1 fruit fly cellular context compared by ENCODE assay signal in the genomic region with DNA sequence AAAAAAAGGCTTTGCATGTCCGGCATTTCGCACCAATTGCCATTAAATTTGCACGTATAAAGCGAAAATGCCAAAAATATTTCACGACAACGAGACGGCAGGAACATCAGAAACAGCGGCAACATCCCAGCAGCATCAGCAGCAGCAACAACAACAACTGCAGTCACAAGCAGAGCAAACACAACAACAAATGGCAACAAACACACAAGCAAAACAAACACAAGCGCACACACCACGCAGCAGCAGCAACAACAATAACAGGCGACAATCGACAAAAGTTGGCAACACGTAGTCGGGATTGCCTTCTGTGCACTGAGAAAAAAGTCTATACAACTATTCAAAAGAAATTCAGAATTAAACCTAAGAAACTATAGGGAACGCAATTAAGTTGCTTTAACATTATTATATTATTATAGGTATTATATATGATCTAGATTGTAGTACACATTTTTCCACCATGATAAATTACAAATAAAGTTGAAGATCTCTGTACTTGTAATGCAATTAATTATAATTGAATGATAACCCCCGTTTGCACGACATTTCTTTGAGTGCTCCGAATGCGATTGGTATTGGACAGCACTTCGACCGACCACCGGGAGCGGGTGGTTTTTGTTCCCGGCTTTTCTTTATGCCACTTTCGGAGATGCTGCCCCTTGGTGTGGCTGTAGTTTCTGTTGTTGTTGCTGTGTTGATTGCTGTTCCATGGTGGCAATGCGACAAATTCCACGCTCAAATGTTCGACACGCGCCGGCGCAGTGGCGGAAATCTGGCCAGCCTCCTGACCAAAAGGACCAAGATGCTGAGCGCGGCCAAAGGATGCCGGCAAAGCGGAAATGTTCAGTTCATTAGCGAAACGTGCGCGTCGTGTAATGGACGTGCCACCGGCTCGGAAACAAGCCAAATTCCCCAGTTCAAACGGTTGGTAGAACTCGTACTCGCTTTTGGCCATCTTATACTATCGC.
A peak's percentile ranks its signal among the peaks of the same experiment; 100 is the strongest.
TF ChIP-seq lines count a peak whose summit lies in the region.

A gene (plus strand): TSS at position 848 of the 965 bp plus-strand sequence.

TF ChIP-seq in whole organism, embryonic, 481 proteins besides CTCF, POLR2A, EP300 and RAD21 (continued from another document and continues in another):
- peak; percentile 23 for TF ChIP-seq oc (tag; optimal IDR thresholded peaks at IDR 0.05; lab: Kevin White, UChicago)
- TF ChIP-seq CG1792 (GFP tag; optimal IDR thresholded peaks at IDR 0.05; lab: Kevin White, UChicago), result no peak
- TF ChIP-seq Xbp1 (GFP tag; optimal IDR thresholded peaks at IDR 0.05; lab: Kevin White, UChicago), result peak; percentile 30
- no peak for TF ChIP-seq C15 (GFP tag; IDR thresholded peaks at IDR 0.05; lab: Robert Waterston, UW)
- TF ChIP-seq zf30C (GFP tag; optimal IDR thresholded peaks at IDR 0.05; lab: Kevin White, UChicago), result peak; percentile 46
- no peak for TF ChIP-seq usp (GFP tag; optimal IDR thresholded peaks at IDR 0.05; lab: Kevin White, UChicago)
- no peak for TF ChIP-seq YL-1 (GFP tag; optimal IDR thresholded peaks at IDR 0.05; lab: Kevin White, UChicago)
- TF ChIP-seq CG3163 (GFP tag; optimal IDR thresholded peaks at IDR 0.05; lab: Kevin White, UChicago), result no peak
- TF ChIP-seq chif (GFP tag; optimal IDR thresholded peaks at IDR 0.05; lab: Kevin White, UChicago), result no peak
- TF ChIP-seq sr (GFP tag; IDR thresholded peaks at IDR 0.05; lab: Robert Waterston, UW), result no peak
- no peak for TF ChIP-seq CG1832 (GFP tag; optimal IDR thresholded peaks at IDR 0.05; lab: Kevin White, UChicago)
- no peak for TF ChIP-seq salm (tag; optimal IDR thresholded peaks at IDR 0.05; lab: Kevin White, UChicago)
- TF ChIP-seq CG13123 (GFP tag; optimal IDR thresholded peaks at IDR 0.05; lab: Kevin White, UChicago), result no peak
- TF ChIP-seq so (GFP tag; IDR thresholded peaks at IDR 0.05; lab: Robert Waterston, UW), result peak; percentile 43; the same call in 1 of the 3 replicates
- TF ChIP-seq rib (GFP tag; IDR thresholded peaks at IDR 0.05; lab: Robert Waterston, UW), result no peak
- TF ChIP-seq hbn (GFP tag; IDR thresholded peaks at IDR 0.05; lab: Robert Waterston, UW; ENCODE audit: partially characterized antibody), result no peak
- no peak for TF ChIP-seq mam (GFP tag; optimal IDR thresholded peaks at IDR 0.05; lab: Kevin White, UChicago)
- TF ChIP-seq croc (GFP tag; conservative IDR thresholded peaks at IDR 0.05; lab: Robert Waterston, UW), result no peak
- peak; percentile 38 for TF ChIP-seq CG4328 (GFP tag; optimal IDR thresholded peaks at IDR 0.05; lab: Kevin White, UChicago)
- TF ChIP-seq CG17829 (tag; optimal IDR thresholded peaks at IDR 0.05; lab: Kevin White, UChicago), result peak; percentile 62
- no peak for TF ChIP-seq da (GFP tag; optimal IDR thresholded peaks at IDR 0.05; lab: Kevin White, UChicago)
- TF ChIP-seq grn (GFP tag; optimal IDR thresholded peaks at IDR 0.05; lab: Kevin White, UChicago), result no peak
- TF ChIP-seq dysf (GFP tag; IDR thresholded peaks at IDR 0.05; lab: Robert Waterston, UW), result peak; percentile 55; the same call in 2 of the 3 replicates
- TF ChIP-seq Ets65A (GFP tag; lab: Kevin White, UChicago), result no peak
- TF ChIP-seq CG8765 (GFP tag; IDR thresholded peaks at IDR 0.05; lab: Robert Waterston, UW), result no peak
- TF ChIP-seq CG12219 (GFP tag; optimal IDR thresholded peaks at IDR 0.05; lab: Kevin White, UChicago), result peak; percentile 12
- TF ChIP-seq CG34422 (GFP tag; IDR thresholded peaks at IDR 0.05; lab: Robert Waterston, UW), result no peak
- no peak for TF ChIP-seq CG16813 (GFP tag; IDR thresholded peaks at IDR 0.05; lab: Robert Waterston, UW; ENCODE audit: partially characterized antibody)
- TF ChIP-seq sens (GFP tag; lab: Kevin White, UChicago), result no peak
- no peak for TF ChIP-seq Mrtf (GFP tag; IDR thresholded peaks at IDR 0.05; lab: Robert Waterston, UW)
- TF ChIP-seq dan (GFP tag; IDR thresholded peaks at IDR 0.05; lab: Robert Waterston, UW), result no peak
- no peak for TF ChIP-seq CG31365 (tag; optimal IDR thresholded peaks at IDR 0.05; lab: Kevin White, UChicago)
- TF ChIP-seq CG4707 (GFP tag; optimal IDR thresholded peaks at IDR 0.05; lab: Kevin White, UChicago), result no peak
- TF ChIP-seq CG3847 (GFP tag; IDR thresholded peaks at IDR 0.05; lab: Robert Waterston, UW), result peak; percentile 40; the same call in 1 of the 2 replicates
- TF ChIP-seq NC2β (GFP tag; optimal IDR thresholded peaks at IDR 0.05; lab: Kevin White, UChicago), result no peak
- no peak for TF ChIP-seq sob (GFP tag; IDR thresholded peaks at IDR 0.05; lab: Robert Waterston, UW)
- peak; percentile 33 for TF ChIP-seq CG6854 (GFP tag; optimal IDR thresholded peaks at IDR 0.05; lab: Kevin White, UChicago)
- TF ChIP-seq row (GFP tag; IDR thresholded peaks at IDR 0.05; lab: Robert Waterston, UW), result peak; percentile 75
- no peak for TF ChIP-seq pan (optimal IDR thresholded peaks at IDR 0.05; lab: Kevin White, UChicago)
- TF ChIP-seq pan (GFP tag; optimal IDR thresholded peaks at IDR 0.05 in 1 of 2, IDR thresholded peaks at IDR 0.05 in 1 of 2), result no peak
- no peak for TF ChIP-seq wdn (GFP tag; IDR thresholded peaks at IDR 0.05; lab: Robert Waterston, UW)
- 0 out of 2 replicates have a peak, but pooled peaks have one; percentile 10 for TF ChIP-seq CG4730 (GFP tag; IDR thresholded peaks at IDR 0.05; lab: Robert Waterston, UW)
- no peak for TF ChIP-seq CG18011 (GFP tag; optimal IDR thresholded peaks at IDR 0.05; lab: Kevin White, UChicago)
- TF ChIP-seq Bdp1 (GFP tag; optimal IDR thresholded peaks at IDR 0.05; lab: Kevin White, UChicago), result no peak
- no peak for TF ChIP-seq tup (GFP tag; optimal IDR thresholded peaks at IDR 0.05; lab: Kevin White, UChicago)
- TF ChIP-seq B-H1 (GFP tag; IDR thresholded peaks at IDR 0.05; lab: Robert Waterston, UW), result no peak
- TF ChIP-seq Mad (GFP tag; optimal IDR thresholded peaks at IDR 0.05; lab: Kevin White, UChicago), result no peak
- no peak for TF ChIP-seq Sin3A (optimal IDR thresholded peaks at IDR 0.05; lab: Kevin White, UChicago)
- peak; percentile 58 for TF ChIP-seq bcd (GFP tag; optimal IDR thresholded peaks at IDR 0.05; lab: Kevin White, UChicago)
- TF ChIP-seq mirr (GFP tag; optimal IDR thresholded peaks at IDR 0.05; lab: Kevin White, UChicago), result no peak
- TF ChIP-seq CG2116 (GFP tag; optimal IDR thresholded peaks at IDR 0.05; lab: Kevin White, UChicago), result peak; percentile 3
- TF ChIP-seq CG2678 (tag; optimal IDR thresholded peaks at IDR 0.05; lab: Kevin White, UChicago), result peak; percentile 85
- peak in 1 of 2 experiments; percentile 29 for TF ChIP-seq dpn (GFP tag; optimal IDR thresholded peaks at IDR 0.05; lab: Kevin White, UChicago)
- no peak for TF ChIP-seq pzg (GFP tag; optimal IDR thresholded peaks at IDR 0.05; lab: Kevin White, UChicago)
- no peak for TF ChIP-seq Side (GFP tag; optimal IDR thresholded peaks at IDR 0.05; lab: Kevin White, UChicago)
- TF ChIP-seq yki (optimal IDR thresholded peaks at IDR 0.05; lab: Kevin White, UChicago), result no peak
- TF ChIP-seq gem (tag; optimal IDR thresholded peaks at IDR 0.05; lab: Kevin White, UChicago), result peak; percentile 81
- no peak for TF ChIP-seq mld (GFP tag; IDR thresholded peaks at IDR 0.05; lab: Robert Waterston, UW; ENCODE audit: partially characterized antibody)
- no peak for TF ChIP-seq slp2 (GFP tag; optimal IDR thresholded peaks at IDR 0.05; lab: Kevin White, UChicago)
- peak; percentile 42 for TF ChIP-seq NfI (GFP tag; optimal IDR thresholded peaks at IDR 0.05; lab: Kevin White, UChicago)
- TF ChIP-seq ap (GFP tag; IDR thresholded peaks at IDR 0.05; lab: Robert Waterston, UW), result no peak
- TF ChIP-seq unpg (GFP tag; optimal IDR thresholded peaks at IDR 0.05; lab: Kevin White, UChicago), result peak; percentile 59
- TF ChIP-seq HHEX (GFP tag; optimal IDR thresholded peaks at IDR 0.05; lab: Kevin White, UChicago), result peak; percentile 63
- TF ChIP-seq CG12769 (tag; optimal IDR thresholded peaks at IDR 0.05; lab: Kevin White, UChicago), result no peak
- TF ChIP-seq Atf6 (GFP tag; IDR thresholded peaks at IDR 0.05; lab: Robert Waterston, UW), result 0 out of 2 replicates have a peak, but pooled peaks have one; percentile 11
- TF ChIP-seq tin (GFP tag; optimal IDR thresholded peaks at IDR 0.05; lab: Kevin White, UChicago), result peak; percentile 15
- TF ChIP-seq ERR (GFP tag; optimal IDR thresholded peaks at IDR 0.05; lab: Kevin White, UChicago), result no peak
- TF ChIP-seq PHDP (tag; optimal IDR thresholded peaks at IDR 0.05; lab: Kevin White, UChicago), result peak; percentile 61
- TF ChIP-seq shn (GFP tag; optimal IDR thresholded peaks at IDR 0.05; lab: Kevin White, UChicago), result no peak
- peak; percentile 18 for TF ChIP-seq CG2875 (GFP tag; optimal IDR thresholded peaks at IDR 0.05; lab: Kevin White, UChicago)
- TF ChIP-seq ab (GFP tag; optimal IDR thresholded peaks at IDR 0.05; lab: Kevin White, UChicago), result no peak
- no peak for TF ChIP-seq Lhr (GFP tag; optimal IDR thresholded peaks at IDR 0.05; lab: Kevin White, UChicago)
- no peak for TF ChIP-seq CG11398 (GFP tag; optimal IDR thresholded peaks at IDR 0.05; lab: Kevin White, UChicago)
- TF ChIP-seq luna (GFP tag; optimal IDR thresholded peaks at IDR 0.05; lab: Kevin White, UChicago), result no peak
- TF ChIP-seq CG6765 (GFP tag; optimal IDR thresholded peaks at IDR 0.05; lab: Kevin White, UChicago), result peak; percentile 51
- TF ChIP-seq CG11247 (GFP tag; IDR thresholded peaks at IDR 0.05; lab: Robert Waterston, UW), result no peak
- TF ChIP-seq disco-r (GFP tag; optimal IDR thresholded peaks at IDR 0.05; lab: Kevin White, UChicago), result no peak
- no peak for TF ChIP-seq Gug (GFP tag; IDR thresholded peaks at IDR 0.05; lab: Robert Waterston, UW)
- TF ChIP-seq zfh2 (GFP tag; optimal IDR thresholded peaks at IDR 0.05; lab: Kevin White, UChicago), result no peak
- no peak for TF ChIP-seq CG10959 (GFP tag; IDR thresholded peaks at IDR 0.05; lab: Robert Waterston, UW)
- TF ChIP-seq crc (GFP tag; optimal IDR thresholded peaks at IDR 0.05; lab: Kevin White, UChicago), result no peak
- TF ChIP-seq CG3407 (GFP tag; optimal IDR thresholded peaks at IDR 0.05; lab: Kevin White, UChicago), result peak; percentile 27
- no peak for TF ChIP-seq fd102C (GFP tag; optimal IDR thresholded peaks at IDR 0.05; lab: Kevin White, UChicago)
- TF ChIP-seq CG18262 (tag; optimal IDR thresholded peaks at IDR 0.05; lab: Kevin White, UChicago), result peak; percentile 68
- peak; percentile 65 for TF ChIP-seq CG9727 (GFP tag; optimal IDR thresholded peaks at IDR 0.05; lab: Kevin White, UChicago)
- TF ChIP-seq Ets97D (GFP tag; optimal IDR thresholded peaks at IDR 0.05; lab: Kevin White, UChicago), result no peak
- TF ChIP-seq toy (GFP tag; IDR thresholded peaks at IDR 0.05; lab: Robert Waterston, UW), result no peak
- TF ChIP-seq fd64A (GFP tag; optimal IDR thresholded peaks at IDR 0.05; lab: Kevin White, UChicago), result no peak
- no peak for TF ChIP-seq CG7987 (GFP tag; optimal IDR thresholded peaks at IDR 0.05; lab: Kevin White, UChicago)
- TF ChIP-seq Sry-β (GFP tag; optimal IDR thresholded peaks at IDR 0.05; lab: Kevin White, UChicago), result no peak
- no peak for TF ChIP-seq MTF-1 (GFP tag; optimal IDR thresholded peaks at IDR 0.05; lab: Kevin White, UChicago; ENCODE audit: borderline replicate concordance)
- no peak for TF ChIP-seq lilli (GFP tag; optimal IDR thresholded peaks at IDR 0.05; lab: Kevin White, UChicago)
- TF ChIP-seq CG7963 (GFP tag; IDR thresholded peaks at IDR 0.05; lab: Robert Waterston, UW; ENCODE audit: partially characterized antibody), result no peak
- no peak for TF ChIP-seq CG14667 (GFP tag; IDR thresholded peaks at IDR 0.05; lab: Robert Waterston, UW)
- no peak for TF ChIP-seq CG6683 (GFP tag; optimal IDR thresholded peaks at IDR 0.05; lab: Kevin White, UChicago)
- no peak for TF ChIP-seq Dbx (GFP tag; IDR thresholded peaks at IDR 0.05; lab: Robert Waterston, UW)
- TF ChIP-seq peb (GFP tag; IDR thresholded peaks at IDR 0.05; lab: Robert Waterston, UW), result no peak
- peak; percentile 47 for TF ChIP-seq ind (GFP tag; optimal IDR thresholded peaks at IDR 0.05; lab: Kevin White, UChicago)
- peak; percentile 66 for TF ChIP-seq CG13424 (tag; optimal IDR thresholded peaks at IDR 0.05; lab: Kevin White, UChicago)
- peak; percentile 57 for TF ChIP-seq CG3281 (GFP tag; optimal IDR thresholded peaks at IDR 0.05; lab: Kevin White, UChicago)
- no peak for TF ChIP-seq Neu2 (GFP tag; optimal IDR thresholded peaks at IDR 0.05; lab: Kevin White, UChicago; ENCODE audit: borderline replicate concordance)
- no peak for TF ChIP-seq prd (optimal IDR thresholded peaks at IDR 0.05; lab: Kevin White, UChicago)
- TF ChIP-seq prd (GFP tag; IDR thresholded peaks at IDR 0.05; lab: Robert Waterston, UW), result peak; percentile 65; the same call in 2 of the 3 replicates
- no peak for TF ChIP-seq Dad (GFP tag; optimal IDR thresholded peaks at IDR 0.05; lab: Kevin White, UChicago)
- no peak for TF ChIP-seq cas (GFP tag; IDR thresholded peaks at IDR 0.05; lab: Robert Waterston, UW)
- peak; percentile 85 for TF ChIP-seq CG18599 (GFP tag; optimal IDR thresholded peaks at IDR 0.05; lab: Kevin White, UChicago)
- no peak for TF ChIP-seq CG11723 (GFP tag; optimal IDR thresholded peaks at IDR 0.05; lab: Kevin White, UChicago)
- TF ChIP-seq bsh (GFP tag; optimal IDR thresholded peaks at IDR 0.05; lab: Kevin White, UChicago), result peak; percentile 42 to 54
- TF ChIP-seq Hmr (GFP tag; optimal IDR thresholded peaks at IDR 0.05; lab: Kevin White, UChicago), result peak; percentile 78
- TF ChIP-seq Camta (GFP tag; optimal IDR thresholded peaks at IDR 0.05; lab: Kevin White, UChicago), result no peak
- TF ChIP-seq knrl (GFP tag; IDR thresholded peaks at IDR 0.05; lab: Robert Waterston, UW; ENCODE audit: partially characterized antibody), result no peak
- TF ChIP-seq ara (GFP tag; IDR thresholded peaks at IDR 0.05; lab: Robert Waterston, UW), result no peak
- peak; percentile 56 for TF ChIP-seq esg (GFP tag; conservative IDR thresholded peaks at IDR 0.05; lab: Robert Waterston, UW)
- TF ChIP-seq slbo (GFP tag; IDR thresholded peaks at IDR 0.05; lab: Robert Waterston, UW), result peak; percentile 53
- TF ChIP-seq her (GFP tag; optimal IDR thresholded peaks at IDR 0.05; lab: Kevin White, UChicago), result no peak
- peak; percentile 9 for TF ChIP-seq corto (GFP tag; optimal IDR thresholded peaks at IDR 0.05; lab: Kevin White, UChicago)
- peak; percentile 31 for TF ChIP-seq CG1529 (GFP tag; optimal IDR thresholded peaks at IDR 0.05; lab: Kevin White, UChicago)
- no peak for TF ChIP-seq CkIIα-i1 (GFP tag; IDR thresholded peaks at IDR 0.05; lab: Robert Waterston, UW)
- TF ChIP-seq CG7928 (GFP tag; optimal IDR thresholded peaks at IDR 0.05; lab: Kevin White, UChicago), result no peak
- TF ChIP-seq crp (GFP tag; optimal IDR thresholded peaks at IDR 0.05; lab: Kevin White, UChicago), result no peak
- no peak for TF ChIP-seq Dref (GFP tag; IDR thresholded peaks at IDR 0.05; lab: Robert Waterston, UW)
- TF ChIP-seq Doc2 (GFP tag; IDR thresholded peaks at IDR 0.05; lab: Robert Waterston, UW), result no peak
- no peak for TF ChIP-seq CG33213 (GFP tag; optimal IDR thresholded peaks at IDR 0.05; lab: Kevin White, UChicago)
- no peak for TF ChIP-seq schlank (tag; optimal IDR thresholded peaks at IDR 0.05; lab: Kevin White, UChicago)
